Worm (Caenorhabditis elegans): ENCODE data around the gene T13G4.1.

DNA sequence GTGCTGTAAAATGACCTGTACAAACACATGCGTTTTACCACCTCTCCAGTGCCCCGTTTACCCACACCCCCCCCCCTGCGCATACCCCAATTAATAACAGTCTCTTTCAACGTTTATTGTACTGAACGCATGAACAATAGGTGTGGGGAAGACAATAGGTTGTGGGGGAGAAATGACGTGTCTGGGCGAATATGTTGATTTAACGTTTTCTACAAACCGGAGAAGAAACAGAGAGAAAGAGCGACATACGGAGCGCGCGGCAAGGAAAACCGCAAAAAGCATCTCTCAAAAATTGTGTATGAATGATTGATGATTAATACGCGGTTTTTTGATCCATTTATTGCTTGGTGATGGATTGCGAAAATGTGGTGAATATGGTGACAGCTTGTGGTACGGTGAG lies 30.9 kb downstream of the T13G4.1 start:
- TF ChIP-seq dmd-4 (tag; optimal IDR thresholded peaks at IDR 0.05) (no peak), lin-13 (GFP tag; optimal IDR thresholded peaks at IDR 0.05) (no peak), ztf-4 (tag; optimal IDR thresholded peaks at IDR 0.05) (no peak), nhr-77 (tag; optimal IDR thresholded peaks at IDR 0.05) (no peak), nhr-21 (tag; optimal IDR thresholded peaks at IDR 0.05) (no peak), sem-4 (tag; optimal IDR thresholded peaks at IDR 0.05) (no peak), nhr-23 (tag; optimal IDR thresholded peaks at IDR 0.05) (no peak), ztf-11 (tag; optimal IDR thresholded peaks at IDR 0.05) (no peak), ceh-82 (tag; optimal IDR thresholded peaks at IDR 0.05) (no peak), nhr-12 (tag; optimal IDR thresholded peaks at IDR 0.05) (no peak)

Measured in whole organism, L2 larva.